Worm (Caenorhabditis elegans) whole organism, L4 larva: ENCODE measurements around the gene grd-5.

Experiments used
- dpl-1 ChIP-seq: fragments of 150-350 bp; optimal IDR thresholded peaks from 2 replicates; lab custom pipeline; 2014; ENCODE audit warnings: missing biosample characterization, missing genetic modification reagents, missing genetic modification characterization
- unc-62 ChIP-seq, 3 experiments: fragments of 150-350 bp in 1 of 3; sonication (generic microtip); optimal IDR thresholded peaks in 2 of 3; peaks in 1 of 3; 1 replicate in 1 of 3; 2 replicates in 2 of 3; lab custom pipeline; 2014 to 2017; ENCODE audit warnings: missing biosample characterization in 3 of 3, missing genetic modification characterization in 3 of 3, missing genetic modification reagents in 3 of 3, missing genotype in 1 of 3

The grd-5 gene

ce11 chrV:8668224-8668623, 49.4 kb downstream of the grd-5 start:
- no peak for TF ChIP-seq dpl-1 (GFP tag; lab: Kevin White, UChicago)
- TF ChIP-seq unc-62 (GFP tag; optimal IDR thresholded peaks at IDR 0.05 in 1 of 2; lab: Kevin White, UChicago) = peak in 1 of 2 experiments; percentile 28
- TF ChIP-seq unc-62 (tag; optimal IDR thresholded peaks at IDR 0.05; lab: Kevin White, UChicago) = no peak
- TF ChIP-seq, all 104 proteins: peak for 1
